Worm (Caenorhabditis elegans) whole organism, early embryonic: ENCODE data around the gene swt-2.

Experiments used
- B0310.2 ChIP-seq: sonication (generic microtip); optimal IDR thresholded peaks from 2 replicates; lab custom pipeline; 2016; ENCODE audit warnings: mild to moderate bottlenecking, missing genetic modification characterization, missing compliant biosample characterization
- F13C5.2 ChIP-seq: sonication (generic microtip); optimal IDR thresholded peaks from 2 replicates; lab custom pipeline; 2017; ENCODE audit warnings: mild to moderate bottlenecking, missing genetic modification characterization, inconsistent platforms, missing compliant biosample characterization
- aly-1 ChIP-seq: sonication (generic microtip); optimal IDR thresholded peaks from 2 replicates; lab custom pipeline; 2016; ENCODE audit warnings: missing genetic modification characterization, missing compliant biosample characterization
- ama-1 ChIP-seq: fragments of 150-350 bp; optimal IDR thresholded peaks from 2 replicates; lab custom pipeline; 2014
- ceh-13 ChIP-seq: fragments of 200-800 bp; sonication (Bioruptor generic); optimal IDR thresholded peaks from 2 replicates; lab custom pipeline; 2018; ENCODE audit warnings: mild to moderate bottlenecking, missing genetic modification characterization, missing compliant biosample characterization
- ceh-36 ChIP-seq: sonication (generic microtip); optimal IDR thresholded peaks from 2 replicates; lab custom pipeline; 2016; ENCODE audit warnings: missing genetic modification characterization, inconsistent platforms, missing compliant biosample characterization
- ets-7 ChIP-seq: sonication (generic microtip); optimal IDR thresholded peaks from 2 replicates; lab custom pipeline; 2016; ENCODE audit warnings: missing genotype, missing genetic modification characterization, missing compliant biosample characterization
- flt-1 ChIP-seq: fragments of 200-800 bp; sonication (Bioruptor generic); IDR thresholded peaks from 2 replicates; pipeline ENCODE4 v1.3.6; 2022; ENCODE audit warnings: missing genetic modification characterization, missing compliant biosample characterization
- hmbx-1 ChIP-seq: sonication (generic microtip); optimal IDR thresholded peaks from 2 replicates; lab custom pipeline; 2016; ENCODE audit warnings: mild to moderate bottlenecking, missing genetic modification characterization, missing compliant biosample characterization
- hmg-4 ChIP-seq: fragments of 200-800 bp; sonication (Bioruptor generic); optimal IDR thresholded peaks from 2 replicates; lab custom pipeline; 2018; ENCODE audit warnings: mild to moderate bottlenecking, missing genetic modification characterization, missing compliant biosample characterization
- hnd-1 ChIP-seq: sonication (generic microtip); optimal IDR thresholded peaks from 2 replicates; lab custom pipeline; 2016; ENCODE audit warnings: missing genetic modification characterization, missing compliant biosample characterization
- pes-1 ChIP-seq: fragments of 200-800 bp; sonication (Bioruptor generic); IDR thresholded peaks from 2 replicates; pipeline ENCODE4 v1.3.6; 2022; ENCODE audit warnings: missing genetic modification reagents, missing genetic modification characterization, missing compliant biosample characterization
- scrt-1 ChIP-seq: fragments of 200-800 bp; sonication (Bioruptor generic); IDR thresholded peaks from 2 replicates; pipeline ENCODE4 v1.3.6; 2022; ENCODE audit warnings: missing genetic modification characterization, missing compliant biosample characterization
- sea-1 ChIP-seq: fragments of 200-800 bp; sonication (Bioruptor generic); conservative IDR thresholded peaks from 2 replicates; pipeline ENCODE4 v1.3.6; 2022; ENCODE audit warnings: missing genetic modification characterization, missing compliant biosample characterization
- tbx-11 ChIP-seq: fragments of 200-800 bp; sonication (Bioruptor generic); IDR thresholded peaks from 2 replicates; pipeline ENCODE4 v1.3.6; 2022; ENCODE audit warnings: missing genetic modification characterization, missing compliant biosample characterization
- tbx-37 ChIP-seq: fragments of 200-800 bp; sonication (Bioruptor generic); conservative IDR thresholded peaks from 2 replicates; pipeline ENCODE4 v1.3.6; 2022; ENCODE audit warnings: missing genetic modification reagents, missing genetic modification characterization, missing compliant biosample characterization
- tra-4 ChIP-seq: sonication (generic microtip); optimal IDR thresholded peaks from 2 replicates; lab custom pipeline; 2017; ENCODE audit warnings: missing genetic modification characterization, missing compliant biosample characterization

The swt-2 gene

ce11 chrV:7521304-7521703 lies 8.6 kb upstream of the swt-2 start:
- no peak for TF ChIP-seq ceh-13 (GFP tag; lab: Kevin White, UChicago)
- no peak for TF ChIP-seq tbx-37 (GFP tag; lab: Robert Waterston, UW)

DNA sequence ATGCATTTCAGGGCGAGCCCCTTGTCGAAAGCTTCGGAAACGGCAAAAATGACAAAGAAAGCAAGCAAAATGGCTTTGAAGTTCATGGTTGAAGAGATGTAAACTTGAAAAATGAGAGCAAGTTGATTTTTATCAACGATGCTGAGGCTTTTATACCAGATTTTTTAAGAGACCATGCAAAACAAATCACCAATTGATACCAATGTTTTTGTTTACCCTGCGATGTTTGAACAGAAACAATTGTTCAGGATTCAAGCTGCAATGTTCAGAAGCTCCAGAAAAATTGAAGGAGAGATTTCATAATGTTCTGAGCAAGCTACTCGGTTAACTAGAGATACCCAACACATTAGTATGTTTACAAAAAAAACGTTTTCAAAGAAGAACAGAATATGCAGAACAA lies 7.7 kb upstream of the swt-2 start, which contains the start of gene C54F6.15:
TSS of gene C54F6.15 (minus strand) at position 101 of the 400 bp plus-strand sequence.
- TF ChIP-seq F13C5.2 (tag; lab: Kevin White, UChicago) (no peak), tbx-11 (GFP tag; lab: Robert Waterston, UW) (no peak), flt-1 (GFP tag; lab: Robert Waterston, UW) (no peak), tbx-37 (GFP tag; lab: Robert Waterston, UW) (no peak), hnd-1 (tag; lab: Kevin White, UChicago) (no peak), tra-4 (tag; lab: Kevin White, UChicago) (no peak), sea-1 (GFP tag; lab: Robert Waterston, UW) (no peak), ets-7 (tag; lab: Kevin White, UChicago) (no peak), hmg-4 (GFP tag; lab: Kevin White, UChicago) (no peak), hmbx-1 (tag; lab: Kevin White, UChicago) (no peak), aly-1 (tag; lab: Kevin White, UChicago) (no peak), ama-1 (lab: Kevin White, UChicago) (no peak), ceh-13 (GFP tag; lab: Kevin White, UChicago) (no peak), pes-1 (GFP tag; lab: Robert Waterston, UW) (no peak), B0310.2 (tag; lab: Kevin White, UChicago) (no peak), scrt-1 (GFP tag; lab: Robert Waterston, UW) (no peak), ceh-36 (tag; lab: Kevin White, UChicago) (no peak)

DNA sequence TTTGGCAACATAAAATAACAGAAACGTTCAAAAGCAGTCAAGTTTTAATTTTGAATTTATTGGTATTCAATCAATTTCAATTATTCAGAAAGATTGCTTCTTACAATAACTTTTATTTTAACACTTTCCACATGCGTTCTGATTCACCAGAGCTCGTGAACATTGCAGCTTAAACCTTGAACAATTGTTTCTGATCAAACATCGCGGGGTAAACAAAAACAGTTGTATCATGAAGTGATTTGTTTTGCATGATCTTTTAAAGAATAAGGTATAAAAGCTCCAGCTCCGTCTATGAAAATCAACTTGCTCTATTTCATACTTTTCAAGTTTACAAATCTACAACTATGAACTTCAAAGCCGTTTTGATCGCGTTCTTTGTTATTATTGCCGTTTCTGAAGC lies 6.5 kb upstream of the swt-2 start, which contains the start of gene C54F6.6:
TSS of gene C54F6.6 (plus strand) at position 301 of the 400 bp plus-strand sequence.
- TF ChIP-seq tra-4 (tag; lab: Kevin White, UChicago) (no peak), hmbx-1 (tag; lab: Kevin White, UChicago) (no peak), pes-1 (GFP tag; lab: Robert Waterston, UW) (no peak), tbx-37 (GFP tag; lab: Robert Waterston, UW) (no peak), sea-1 (GFP tag; lab: Robert Waterston, UW) (no peak), hmg-4 (GFP tag; lab: Kevin White, UChicago) (no peak), ceh-13 (GFP tag; lab: Kevin White, UChicago) (no peak), ets-7 (tag; lab: Kevin White, UChicago) (no peak)

ce11 chrV:7524447-7524846 lies 5.5 kb upstream of the swt-2 start, which contains the start of gene C54F6.20:
Gene C54F6.20 (plus strand): TSS chrV:7524747.
- TF ChIP-seq scrt-1 (GFP tag; lab: Robert Waterston, UW) (no peak), sea-1 (GFP tag; lab: Robert Waterston, UW) (no peak), tbx-37 (GFP tag; lab: Robert Waterston, UW) (no peak), hmbx-1 (tag; lab: Kevin White, UChicago) (no peak), ceh-36 (tag; lab: Kevin White, UChicago) (no peak), F13C5.2 (tag; lab: Kevin White, UChicago) (no peak), ama-1 (lab: Kevin White, UChicago) (no peak), tra-4 (tag; lab: Kevin White, UChicago) (no peak), ets-7 (tag; lab: Kevin White, UChicago) (no peak), pes-1 (GFP tag; lab: Robert Waterston, UW) (no peak), hmg-4 (GFP tag; lab: Kevin White, UChicago) (no peak), ceh-13 (GFP tag; lab: Kevin White, UChicago) (no peak), tbx-11 (GFP tag; lab: Robert Waterston, UW) (no peak), hnd-1 (tag; lab: Kevin White, UChicago) (no peak)

ce11 chrV:7525695-7526094 lies 4.2 kb upstream of the swt-2 start, which contains the start of gene C54F6.18:
Gene C54F6.18 (plus strand): TSS chrV:7525995.
- TF ChIP-seq tbx-11 (GFP tag; lab: Robert Waterston, UW) = no peak
- no peak for TF ChIP-seq sea-1 (GFP tag; lab: Robert Waterston, UW)
- no peak for TF ChIP-seq hmbx-1 (tag; lab: Kevin White, UChicago)
- TF ChIP-seq ama-1 (lab: Kevin White, UChicago) = no peak
- TF ChIP-seq scrt-1 (GFP tag; lab: Robert Waterston, UW) = no peak
- no peak for TF ChIP-seq B0310.2 (tag; lab: Kevin White, UChicago)
- no peak for TF ChIP-seq pes-1 (GFP tag; lab: Robert Waterston, UW)
- TF ChIP-seq tra-4 (tag; lab: Kevin White, UChicago) = no peak
- TF ChIP-seq flt-1 (GFP tag; lab: Robert Waterston, UW) = no peak
- TF ChIP-seq ceh-13 (GFP tag; lab: Kevin White, UChicago) = no peak
- no peak for TF ChIP-seq tbx-37 (GFP tag; lab: Robert Waterston, UW)
- no peak for TF ChIP-seq ets-7 (tag; lab: Kevin White, UChicago)
- no peak for TF ChIP-seq ceh-36 (tag; lab: Kevin White, UChicago)
- no peak for TF ChIP-seq hnd-1 (tag; lab: Kevin White, UChicago)
- no peak for TF ChIP-seq hmg-4 (GFP tag; lab: Kevin White, UChicago)

ce11 chrV:7527153-7527552 lies 2.8 kb upstream of the swt-2 start, which contains the start of gene C54F6.17:
Gene C54F6.17 (plus strand): TSS chrV:7527453.
- TF ChIP-seq ceh-36 (tag; lab: Kevin White, UChicago) (no peak), ets-7 (tag; lab: Kevin White, UChicago) (no peak), tra-4 (tag; lab: Kevin White, UChicago) (no peak), aly-1 (tag; lab: Kevin White, UChicago) (no peak), ceh-13 (GFP tag; lab: Kevin White, UChicago) (no peak), hnd-1 (tag; lab: Kevin White, UChicago) (no peak), pes-1 (GFP tag; lab: Robert Waterston, UW) (no peak), ama-1 (lab: Kevin White, UChicago) (no peak), flt-1 (GFP tag; lab: Robert Waterston, UW) (no peak), B0310.2 (tag; lab: Kevin White, UChicago) (no peak), hmbx-1 (tag; lab: Kevin White, UChicago) (no peak), sea-1 (GFP tag; lab: Robert Waterston, UW) (no peak), tbx-11 (GFP tag; lab: Robert Waterston, UW) (no peak), F13C5.2 (tag; lab: Kevin White, UChicago) (no peak), hmg-4 (GFP tag; lab: Kevin White, UChicago) (no peak), tbx-37 (GFP tag; lab: Robert Waterston, UW) (no peak), scrt-1 (GFP tag; lab: Robert Waterston, UW) (no peak)
